Worm (Caenorhabditis elegans): ENCODE results near the gene chil-27.
"Not testable (repeated sequence)": the region's sequence is repeated elsewhere in the genome, so short reads cannot be mapped to it uniquely, and the experiment has no call there.

The chil-27 gene

ce11 chrII:9443522-9443921, 34.1 kb upstream of the chil-27 start, which contains the start of gene chil-15:
TSS of gene chil-15 (minus strand) at chrII:9443622.
- TF ChIP-seq tra-4 (tag; optimal IDR thresholded peaks at IDR 0.05) (no peak), hmbx-1 (tag; optimal IDR thresholded peaks at IDR 0.05) (no peak), ama-1 (optimal IDR thresholded peaks at IDR 0.05) (no peak), tbx-37 (GFP tag; conservative IDR thresholded peaks at IDR 0.05) (no peak), tbx-11 (GFP tag; IDR thresholded peaks at IDR 0.05) (no peak), aly-1 (tag; optimal IDR thresholded peaks at IDR 0.05) (no peak), F13C5.2 (tag; optimal IDR thresholded peaks at IDR 0.05) (no peak), hmg-4 (GFP tag; optimal IDR thresholded peaks at IDR 0.05) (no peak), ets-7 (tag; optimal IDR thresholded peaks at IDR 0.05) (no peak), B0310.2 (tag; optimal IDR thresholded peaks at IDR 0.05) (no peak), flt-1 (GFP tag; IDR thresholded peaks at IDR 0.05) (no peak), ceh-13 (GFP tag; optimal IDR thresholded peaks at IDR 0.05) (no peak), pes-1 (GFP tag; IDR thresholded peaks at IDR 0.05) (no peak), hnd-1 (tag; optimal IDR thresholded peaks at IDR 0.05) (no peak), sea-1 (GFP tag; conservative IDR thresholded peaks at IDR 0.05) (no peak)

DNA sequence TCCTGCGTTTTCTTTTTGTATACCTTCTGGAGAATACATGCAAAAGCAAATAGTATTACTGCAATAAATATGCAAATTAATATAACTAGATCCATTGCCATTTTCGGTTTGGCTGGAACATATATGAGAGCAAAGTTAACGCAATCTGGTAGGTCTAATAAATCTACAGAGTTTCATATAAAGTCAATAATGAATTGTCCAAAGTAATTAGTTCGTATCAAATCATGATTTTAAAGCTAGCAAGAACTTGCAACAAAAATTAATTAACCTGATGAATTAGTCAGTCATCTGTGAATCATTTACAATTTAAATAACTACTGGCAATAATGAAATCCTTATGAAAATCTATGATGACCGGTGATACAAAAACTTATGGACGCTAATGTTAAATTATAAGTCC, 32.3 kb upstream of the chil-27 start, which contains the start of gene R09D1.13:
R09D1.13 (minus strand) TSS at position 101 of the 400 bp plus-strand sequence.
- TF ChIP-seq F13C5.2 (tag; optimal IDR thresholded peaks at IDR 0.05) (no peak), ceh-36 (tag; optimal IDR thresholded peaks at IDR 0.05) (no peak), ama-1 (optimal IDR thresholded peaks at IDR 0.05) (no peak), hmbx-1 (tag; optimal IDR thresholded peaks at IDR 0.05) (no peak), hmg-4 (GFP tag; optimal IDR thresholded peaks at IDR 0.05) (no peak), tra-4 (tag; optimal IDR thresholded peaks at IDR 0.05) (no peak), ets-7 (tag; optimal IDR thresholded peaks at IDR 0.05) (no peak), flt-1 (GFP tag; IDR thresholded peaks at IDR 0.05) (no peak), aly-1 (tag; optimal IDR thresholded peaks at IDR 0.05) (no peak), tbx-11 (GFP tag; IDR thresholded peaks at IDR 0.05) (no peak), pes-1 (GFP tag; IDR thresholded peaks at IDR 0.05) (no peak), B0310.2 (tag; optimal IDR thresholded peaks at IDR 0.05) (no peak), hnd-1 (tag; optimal IDR thresholded peaks at IDR 0.05) (no peak), ceh-13 (GFP tag; optimal IDR thresholded peaks at IDR 0.05) (no peak), tbx-37 (GFP tag; conservative IDR thresholded peaks at IDR 0.05) (no peak)

DNA sequence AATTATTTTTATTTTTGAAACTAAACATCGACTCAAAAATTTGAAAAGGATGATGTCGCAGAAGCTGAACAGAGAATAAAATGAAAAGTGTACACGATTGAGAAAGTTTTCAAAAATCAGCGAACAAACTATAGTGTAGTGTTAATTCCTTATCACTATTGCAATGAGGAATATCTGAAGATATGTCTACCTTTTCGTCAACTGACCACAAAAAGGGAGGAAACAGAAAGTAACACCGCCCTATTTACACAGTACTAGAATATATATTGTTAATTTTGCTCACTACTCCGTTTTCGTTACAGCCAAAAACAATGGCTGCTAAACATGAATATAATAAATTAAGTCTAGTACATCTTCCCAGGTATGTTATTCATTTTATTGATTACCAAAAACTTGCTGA, 29.7 kb upstream of the chil-27 start, which contains the start of gene chil-18:
chil-18 (plus strand) TSS at position 301 of the 400 bp plus-strand sequence.
- no peak for TF ChIP-seq B0310.2 (tag; optimal IDR thresholded peaks at IDR 0.05)
- no peak for TF ChIP-seq aly-1 (tag; optimal IDR thresholded peaks at IDR 0.05)
- TF ChIP-seq pes-1 (GFP tag; IDR thresholded peaks at IDR 0.05), result no peak
- no peak for TF ChIP-seq ama-1 (optimal IDR thresholded peaks at IDR 0.05)
- no peak for TF ChIP-seq tra-4 (tag; optimal IDR thresholded peaks at IDR 0.05)
- TF ChIP-seq ceh-36 (tag; optimal IDR thresholded peaks at IDR 0.05), result no peak
- no peak for TF ChIP-seq hmg-4 (GFP tag; optimal IDR thresholded peaks at IDR 0.05)
- TF ChIP-seq sea-1 (GFP tag; conservative IDR thresholded peaks at IDR 0.05), result no peak
- TF ChIP-seq hmbx-1 (tag; optimal IDR thresholded peaks at IDR 0.05), result no peak
- TF ChIP-seq tbx-37 (GFP tag; conservative IDR thresholded peaks at IDR 0.05), result no peak
- TF ChIP-seq scrt-1 (GFP tag; IDR thresholded peaks at IDR 0.05), result no peak
- no peak for TF ChIP-seq ets-7 (tag; optimal IDR thresholded peaks at IDR 0.05)

- TF ChIP-seq scrt-1 (GFP tag; IDR thresholded peaks at IDR 0.05); hnd-1 (tag; optimal IDR thresholded peaks at IDR 0.05); ceh-36 (tag; optimal IDR thresholded peaks at IDR 0.05): not testable (repeated sequence)
Measured at ce11 chrII:9452172-9452571, 25.5 kb upstream of the chil-27 start, which contains the start of gene R09D1.12. TSS of gene R09D1.12 (minus strand) at chrII:9452272.

- no peak for TF ChIP-seq tbx-37 (GFP tag; conservative IDR thresholded peaks at IDR 0.05)
- TF ChIP-seq hnd-1 (tag; optimal IDR thresholded peaks at IDR 0.05), result no peak
- TF ChIP-seq pes-1 (GFP tag; IDR thresholded peaks at IDR 0.05), result no peak
- TF ChIP-seq tra-4 (tag; optimal IDR thresholded peaks at IDR 0.05), result no peak
- TF ChIP-seq B0310.2 (tag; optimal IDR thresholded peaks at IDR 0.05), result no peak
- no peak for TF ChIP-seq F13C5.2 (tag; optimal IDR thresholded peaks at IDR 0.05)
- TF ChIP-seq ama-1 (optimal IDR thresholded peaks at IDR 0.05), result no peak
- TF ChIP-seq scrt-1 (GFP tag; IDR thresholded peaks at IDR 0.05), result no peak
- no peak for TF ChIP-seq ceh-13 (GFP tag; optimal IDR thresholded peaks at IDR 0.05)
- no peak for TF ChIP-seq tbx-11 (GFP tag; IDR thresholded peaks at IDR 0.05)
Measured at ce11 chrII:9454304-9454703, 23.4 kb upstream of the chil-27 start, which contains the start of gene chil-19. TSS of gene chil-19 (minus strand) at chrII:9454404.

ce11 chrII:9459462-9459861, 18.2 kb upstream of the chil-27 start, which contains the start of gene R09D1.14:
TSS of gene R09D1.14 (minus strand) at chrII:9459562.
- TF ChIP-seq hmg-4 (GFP tag; optimal IDR thresholded peaks at IDR 0.05); flt-1 (GFP tag; IDR thresholded peaks at IDR 0.05); aly-1 (tag; optimal IDR thresholded peaks at IDR 0.05): not testable (repeated sequence)

DNA sequence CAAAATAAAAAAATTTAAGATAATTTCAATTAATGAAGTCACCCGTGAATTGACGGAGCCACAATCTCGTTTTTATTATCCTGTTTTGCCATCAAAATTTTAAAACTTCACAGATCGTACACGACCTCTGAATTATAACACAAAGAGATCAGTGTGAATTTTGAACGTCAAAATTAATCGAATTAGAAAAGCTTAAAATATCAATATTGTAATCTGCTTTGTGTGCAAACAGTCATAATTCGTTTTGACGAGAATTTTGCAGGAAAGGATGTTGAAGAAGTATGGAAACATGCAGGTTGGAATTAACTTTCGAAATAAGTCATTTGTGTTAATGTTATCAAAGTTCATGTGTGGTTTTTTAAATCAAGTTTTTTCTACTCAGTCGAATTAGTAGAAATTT, 15.8 kb upstream of the chil-27 start, which contains the start of gene chil-21:
chil-21 (minus strand) TSS at position 101 of the 400 bp plus-strand sequence.
- TF ChIP-seq flt-1 (GFP tag; IDR thresholded peaks at IDR 0.05); ama-1 (optimal IDR thresholded peaks at IDR 0.05); sea-1 (GFP tag; conservative IDR thresholded peaks at IDR 0.05): not testable (repeated sequence)

DNA sequence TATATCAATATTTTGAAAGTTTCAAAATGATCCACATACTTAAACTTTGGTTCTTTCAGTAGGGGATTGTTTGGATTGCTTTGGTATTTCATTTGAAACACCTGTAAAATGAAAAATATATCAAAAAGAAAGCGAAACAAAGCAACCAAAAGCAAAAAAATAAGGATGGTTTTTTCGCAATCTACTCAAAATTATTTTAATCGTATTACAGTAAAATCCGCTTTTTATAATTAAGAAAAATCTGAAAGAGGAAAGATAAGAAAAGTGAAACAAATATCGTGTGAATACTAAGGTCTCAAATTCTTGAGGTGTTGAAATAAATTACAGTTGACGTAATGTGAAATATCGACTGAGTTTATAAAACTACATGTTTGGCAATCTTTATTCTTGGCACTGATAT, 11.6 kb upstream of the chil-27 start, which contains the start of gene chil-22:
chil-22 (minus strand) TSS at position 101 of the 400 bp plus-strand sequence.
- TF ChIP-seq flt-1 (GFP tag; IDR thresholded peaks at IDR 0.05), result no peak
- TF ChIP-seq F13C5.2 (tag; optimal IDR thresholded peaks at IDR 0.05), result no peak
